Fruit fly (Drosophila melanogaster) whole organism, wandering third instar larva: ENCODE results near the gene alpha-Man-Ia.

ENCODE experiments used
- CG32264 ChIP-seq: fragments of 200-800 bp; sonication (Bioruptor generic); optimal IDR thresholded peaks from 2 replicates; lab custom pipeline; 2016; ENCODE audit warnings: missing biosample characterization, missing genetic modification characterization
- Hnf4 ChIP-seq: fragments of 200-800 bp; sonication (Bioruptor generic); optimal IDR thresholded peaks from 2 replicates; lab custom pipeline; 2016; ENCODE audit warnings: missing biosample characterization, mild to moderate bottlenecking, missing genetic modification characterization
- Hr78 ChIP-seq: fragments of >200 bp; optimal IDR thresholded peaks from 2 replicates; lab custom pipeline; 2017; ENCODE audit warnings: missing biosample characterization, missing genetic modification characterization
- Hr83 ChIP-seq: fragments of 200-300 bp; sonication (Bioruptor generic); optimal IDR thresholded peaks from 2 replicates; lab custom pipeline; 2016; ENCODE audit warnings: missing biosample characterization, mild to moderate bottlenecking, missing genetic modification characterization, moderate library complexity; ENCODE audit not compliant: poor library complexity, severe bottlenecking
- OdsH ChIP-seq: fragments of 200-800 bp; sonication (Bioruptor generic); optimal IDR thresholded peaks from 2 replicates; lab custom pipeline; 2016; ENCODE audit warnings: missing biosample characterization, mild to moderate bottlenecking, missing genetic modification characterization
- br ChIP-seq: fragments of 200-800 bp; sonication (Bioruptor generic); optimal IDR thresholded peaks from 2 replicates; lab custom pipeline; 2016; ENCODE audit warnings: missing biosample characterization, missing genetic modification characterization
- fru ChIP-seq: fragments of 200-800 bp; sonication (Bioruptor generic); optimal IDR thresholded peaks from 3 replicates; lab custom pipeline; 2016; ENCODE audit warnings: missing biosample characterization, mild to moderate bottlenecking, missing genetic modification characterization
- psq ChIP-seq: fragments of 200-800 bp; sonication (Bioruptor generic); optimal IDR thresholded peaks from 3 replicates; lab custom pipeline; 2017; ENCODE audit warnings: missing biosample characterization, mild to moderate bottlenecking, missing genetic modification characterization, moderate library complexity
- sage ChIP-seq: fragments of 200-800 bp; sonication (Bioruptor generic); optimal IDR thresholded peaks from 2 replicates; lab custom pipeline; 2016; ENCODE audit warnings: missing biosample characterization, mild to moderate bottlenecking, missing genetic modification characterization
- usp ChIP-seq: fragments of >200 bp; optimal IDR thresholded peaks from 2 replicates; lab custom pipeline; 2017; ENCODE audit warnings: missing biosample characterization, missing genetic modification characterization

- TF ChIP-seq Hr83 (GFP tag; lab: Kevin White, UChicago) (no peak), Hnf4 (GFP tag; lab: Kevin White, UChicago) (no peak), CG32264 (GFP tag; lab: Kevin White, UChicago) (no peak), psq (GFP tag; lab: Kevin White, UChicago) (no peak), Hr78 (GFP tag; lab: Kevin White, UChicago) (no peak), br (GFP tag; lab: Kevin White, UChicago) (no peak), OdsH (GFP tag; lab: Kevin White, UChicago) (no peak), usp (no peak), sage (no peak), fru (GFP tag; lab: Kevin White, UChicago) (no peak)
These were observed 35.6 kb downstream of the alpha-Man-Ia start for dm6 chrX:10289935-10290760.
